Worm (Caenorhabditis elegans) whole organism, L3 larva: Measurements from ENCODE around the gene srh-182.

Experiments used
- R02D3.7 ChIP-seq: fragments of 150-350 bp; optimal IDR thresholded peaks from 2 replicates; lab custom pipeline; 2014; ENCODE audit warnings: missing biosample characterization, missing genetic modification characterization
- ZK546.5 ChIP-seq: sonication (generic microtip); optimal IDR thresholded peaks from 2 replicates; lab custom pipeline; 2017; ENCODE audit warnings: missing biosample characterization, missing genetic modification characterization
- ama-1 ChIP-seq: fragments of 150-350 bp; optimal IDR thresholded peaks from 2 replicates; lab custom pipeline; 2018
- ceh-16 ChIP-seq: sonication (generic microtip); optimal IDR thresholded peaks from 2 replicates; lab custom pipeline; 2017; ENCODE audit warnings: missing biosample characterization, missing genetic modification characterization
- ceh-28 ChIP-seq: fragments of 150-350 bp; optimal IDR thresholded peaks from 2 replicates; lab custom pipeline; 2014; ENCODE audit warnings: missing biosample characterization, missing genetic modification reagents, missing genetic modification characterization
- ceh-82 ChIP-seq: fragments of 150-350 bp; optimal IDR thresholded peaks from 2 replicates; lab custom pipeline; 2014; ENCODE audit warnings: missing biosample characterization, missing genetic modification characterization
- daf-12 ChIP-seq: fragments of 150-350 bp; optimal IDR thresholded peaks from 2 replicates; lab custom pipeline; 2014; ENCODE audit warnings: missing biosample characterization, missing genetic modification reagents, missing genetic modification characterization
- egl-5 ChIP-seq: fragments of 150-350 bp; optimal IDR thresholded peaks from 2 replicates; lab custom pipeline; 2017; ENCODE audit warnings: missing biosample characterization, missing genetic modification reagents, missing genetic modification characterization, inconsistent platforms
- elt-1 ChIP-seq: fragments of 150-350 bp; optimal IDR thresholded peaks from 2 replicates; lab custom pipeline; 2014; ENCODE audit warnings: missing biosample characterization, missing genetic modification characterization
- elt-2 ChIP-seq: sonication (generic microtip); optimal IDR thresholded peaks from 2 replicates; lab custom pipeline; 2016; ENCODE audit warnings: missing genetic modification reagents, mild to moderate bottlenecking, missing genetic modification characterization, missing compliant biosample characterization
- elt-3 ChIP-seq, 3 experiments: fragments of 150-350 bp in 1 of 3; sonication (generic microtip) in 2 of 3; optimal IDR thresholded peaks; 2 replicates in 2 of 3; 4 replicates in 1 of 3; lab custom pipeline; 2014 to 2017; ENCODE audit warnings: missing biosample characterization in 3 of 3, missing genetic modification characterization in 3 of 3
- fkh-10 ChIP-seq: sonication (generic microtip); optimal IDR thresholded peaks from 2 replicates; lab custom pipeline; 2017; ENCODE audit warnings: missing biosample characterization, missing genetic modification reagents, missing genetic modification characterization
- fos-1 ChIP-seq: fragments of 150-350 bp; optimal IDR thresholded peaks from 2 replicates; lab custom pipeline; 2014; ENCODE audit warnings: missing biosample characterization, missing genetic modification characterization
- jun-1 ChIP-seq: fragments of 150-350 bp; optimal IDR thresholded peaks from 2 replicates; lab custom pipeline; 2014; ENCODE audit warnings: missing biosample characterization, missing genetic modification reagents, missing genetic modification characterization
- lsy-12 ChIP-seq: sonication (generic microtip); optimal IDR thresholded peaks from 2 replicates; lab custom pipeline; 2016; ENCODE audit warnings: mild to moderate bottlenecking, missing genetic modification characterization, missing compliant biosample characterization
- mml-1 ChIP-seq: fragments of 150-350 bp; sonication (generic microtip); optimal IDR thresholded peaks from 3 replicates; lab custom pipeline; 2014; ENCODE audit warnings: missing biosample characterization, missing genetic modification characterization
- nfya-1 ChIP-seq: sonication (generic microtip); optimal IDR thresholded peaks from 2 replicates; lab custom pipeline; 2017; ENCODE audit warnings: missing genetic modification characterization, mild to moderate bottlenecking, missing compliant biosample characterization, antibody characterized with exemption, moderate library complexity; ENCODE audit not compliant: insufficient read depth
- nhr-12 ChIP-seq: fragments of 150-350 bp; optimal IDR thresholded peaks from 2 replicates; lab custom pipeline; 2014; ENCODE audit warnings: missing biosample characterization, missing genetic modification characterization
- nhr-23 ChIP-seq: fragments of 150-350 bp; optimal IDR thresholded peaks from 2 replicates; lab custom pipeline; 2014; ENCODE audit warnings: missing biosample characterization, missing genetic modification reagents, missing genetic modification characterization
- nhr-237 ChIP-seq: fragments of 150-350 bp; optimal IDR thresholded peaks from 2 replicates; lab custom pipeline; 2014; ENCODE audit warnings: missing biosample characterization, missing genetic modification characterization
- nhr-25 ChIP-seq: sonication (generic microtip); optimal IDR thresholded peaks from 2 replicates; lab custom pipeline; 2017; ENCODE audit warnings: missing biosample characterization, missing genetic modification characterization
- nhr-28 ChIP-seq: fragments of 150-350 bp; optimal IDR thresholded peaks from 2 replicates; lab custom pipeline; 2014; ENCODE audit warnings: missing biosample characterization, missing genetic modification characterization
- nhr-43 ChIP-seq: sonication (generic microtip); optimal IDR thresholded peaks from 2 replicates; lab custom pipeline; 2016; ENCODE audit warnings: mild to moderate bottlenecking, missing genetic modification characterization, missing compliant biosample characterization; ENCODE audit not compliant: poor library complexity, severe bottlenecking
- nhr-67 ChIP-seq: fragments of 150-350 bp; optimal IDR thresholded peaks from 2 replicates; lab custom pipeline; 2014; ENCODE audit warnings: missing biosample characterization, missing genetic modification characterization
- nhr-76 ChIP-seq: fragments of 150-350 bp; sonication (generic microtip); optimal IDR thresholded peaks from 5 replicates; lab custom pipeline; 2014; ENCODE audit warnings: missing biosample characterization, missing genetic modification characterization
- nhr-77 ChIP-seq: fragments of 150-350 bp; optimal IDR thresholded peaks from 2 replicates; lab custom pipeline; 2014; ENCODE audit warnings: missing biosample characterization, missing genetic modification characterization
- pha-4 ChIP-seq: fragments of 150-350 bp; optimal IDR thresholded peaks from 2 replicates; lab custom pipeline; 2014; ENCODE audit warnings: missing biosample characterization, missing genetic modification reagents, missing genetic modification characterization
- pqm-1 ChIP-seq: fragments of 150-350 bp; optimal IDR thresholded peaks from 2 replicates; lab custom pipeline; 2017; ENCODE audit warnings: missing biosample characterization, missing genetic modification characterization, inconsistent platforms
- sea-2 ChIP-seq: fragments of 150-350 bp; sonication (generic microtip); optimal IDR thresholded peaks from 4 replicates; lab custom pipeline; 2014; ENCODE audit warnings: missing biosample characterization, missing genetic modification reagents, missing genetic modification characterization
- skn-1 ChIP-seq: fragments of 150-350 bp; optimal IDR thresholded peaks from 2 replicates; lab custom pipeline; 2014; ENCODE audit warnings: missing biosample characterization, missing genetic modification characterization
- snpc-4 ChIP-seq: fragments of 150-350 bp; optimal IDR thresholded peaks from 2 replicates; lab custom pipeline; 2014; ENCODE audit warnings: missing biosample characterization, missing genetic modification characterization
- tbx-2 ChIP-seq: sonication (generic microtip); optimal IDR thresholded peaks from 2 replicates; lab custom pipeline; 2016; ENCODE audit warnings: mild to moderate bottlenecking, missing genetic modification characterization, missing compliant biosample characterization
- ztf-11 ChIP-seq: fragments of 150-350 bp; optimal IDR thresholded peaks from 2 replicates; lab custom pipeline; 2014; ENCODE audit warnings: missing biosample characterization, missing genetic modification characterization

The srh-182 gene

DNA sequence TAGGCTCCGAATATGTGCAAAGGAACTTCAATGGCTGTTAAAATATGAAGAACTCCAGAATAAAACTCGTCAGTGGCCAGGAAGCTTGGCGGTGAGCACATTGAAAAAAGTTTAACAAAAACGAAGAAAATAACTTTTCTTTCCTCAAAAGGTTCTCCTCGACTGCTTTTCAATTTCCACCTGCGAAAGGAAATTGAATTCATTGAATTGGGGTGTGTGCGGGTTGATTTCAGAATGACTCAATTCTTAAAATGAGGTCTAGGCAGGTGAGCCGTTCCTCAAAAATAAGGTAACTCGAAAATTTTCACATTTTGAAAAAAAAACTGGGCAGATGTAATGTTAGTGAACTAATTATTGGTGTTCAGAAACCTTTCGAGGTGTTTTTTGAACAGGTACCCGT lies at the start of gene srh-182:
Gene srh-182, minus strand, starts transcription at position 101 of the 400 bp plus-strand sequence.
- no peak for TF ChIP-seq ceh-16 (tag; lab: Kevin White, UChicago)
- TF ChIP-seq egl-5 (tag; lab: Kevin White, UChicago), result no peak
- no peak for TF ChIP-seq nhr-76 (tag; lab: Kevin White, UChicago)
- no peak for TF ChIP-seq snpc-4 (tag; lab: Kevin White, UChicago)
- no peak for TF ChIP-seq tbx-2 (tag; lab: Kevin White, UChicago)
- TF ChIP-seq mml-1 (tag; lab: Kevin White, UChicago), result no peak
- no peak for TF ChIP-seq ama-1 (lab: Kevin White, UChicago)
- TF ChIP-seq ceh-82 (tag; lab: Kevin White, UChicago), result no peak
- no peak for TF ChIP-seq skn-1 (tag; lab: Kevin White, UChicago)
- TF ChIP-seq daf-12, result no peak
- TF ChIP-seq nhr-43 (tag; lab: Kevin White, UChicago), result no peak
- no peak for TF ChIP-seq lsy-12 (tag; lab: Kevin White, UChicago)
- TF ChIP-seq nhr-77, result no peak
- no peak for TF ChIP-seq nfya-1 (tag; lab: Kevin White, UChicago)
- TF ChIP-seq ceh-28, result no peak

DNA sequence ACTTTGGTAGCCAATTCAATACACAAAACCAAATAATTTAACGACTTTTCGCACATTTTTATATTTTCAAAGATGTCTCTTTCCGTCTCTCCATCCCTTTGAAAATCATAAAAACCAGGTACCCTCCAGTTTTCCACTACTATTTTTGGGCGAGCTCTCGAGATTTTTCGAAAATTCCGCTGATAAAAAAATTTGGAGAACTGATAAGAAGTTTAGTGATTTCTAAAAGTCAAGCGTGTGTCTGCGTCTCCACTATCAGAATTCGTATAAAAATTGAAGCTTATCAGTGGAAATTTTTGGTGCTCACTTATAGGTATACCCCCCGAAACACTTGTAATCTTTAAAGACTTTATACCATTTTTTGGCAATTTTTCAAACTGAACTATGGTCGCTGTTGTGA lies 43.2 kb upstream of the srh-182 start, which contains the start of gene hmit-1.1:
Gene hmit-1.1, plus strand, starts transcription at position 294 of the 400 bp plus-strand sequence.
- no peak for TF ChIP-seq elt-3 (tag; optimal IDR thresholded peaks at IDR 0.05; lab: Kevin White, UChicago)
- peak; percentile 26 for TF ChIP-seq jun-1
- TF ChIP-seq elt-2 (tag; lab: Kevin White, UChicago), result peak; percentile 97
- peak; percentile 29 for TF ChIP-seq pha-4 (tag; lab: Kevin White, UChicago)
- peak; percentile 94 for TF ChIP-seq pqm-1
- TF ChIP-seq nhr-28, result no peak
- no peak for TF ChIP-seq fkh-10 (GFP tag; lab: Kevin White, UChicago)
- TF ChIP-seq, all 47 proteins: peak for 4

DNA sequence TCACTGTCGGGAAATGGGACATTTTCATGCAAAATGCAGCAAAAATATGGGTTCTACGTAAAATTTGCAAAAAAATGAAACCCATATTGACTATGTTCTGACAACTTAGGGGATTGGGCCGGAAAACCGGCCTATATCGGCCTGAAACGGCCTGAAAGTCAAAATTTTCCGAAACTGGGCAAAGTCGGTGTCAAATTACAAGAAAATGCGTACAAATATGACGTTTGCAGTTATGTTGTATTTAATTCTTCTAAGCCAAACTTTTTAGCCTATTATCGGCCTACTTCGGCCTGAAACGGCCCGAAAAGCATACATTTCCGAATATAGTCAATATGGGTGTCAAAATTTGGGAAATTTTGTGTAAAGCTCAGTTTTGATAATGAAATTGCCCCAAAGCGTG lies 38.5 kb upstream of the srh-182 start:
- TF ChIP-seq ama-1 (lab: Kevin White, UChicago) (no peak), R02D3.7 (tag; lab: Kevin White, UChicago) (no peak), nhr-12 (tag; lab: Kevin White, UChicago) (no peak), pqm-1 (no peak), elt-3 (tag; optimal IDR thresholded peaks at IDR 0.05; lab: Kevin White, UChicago) (no peak), snpc-4 (tag; lab: Kevin White, UChicago) (no peak), nhr-67 (tag; lab: Kevin White, UChicago) (no peak), ceh-82 (tag; lab: Kevin White, UChicago) (no peak)

DNA sequence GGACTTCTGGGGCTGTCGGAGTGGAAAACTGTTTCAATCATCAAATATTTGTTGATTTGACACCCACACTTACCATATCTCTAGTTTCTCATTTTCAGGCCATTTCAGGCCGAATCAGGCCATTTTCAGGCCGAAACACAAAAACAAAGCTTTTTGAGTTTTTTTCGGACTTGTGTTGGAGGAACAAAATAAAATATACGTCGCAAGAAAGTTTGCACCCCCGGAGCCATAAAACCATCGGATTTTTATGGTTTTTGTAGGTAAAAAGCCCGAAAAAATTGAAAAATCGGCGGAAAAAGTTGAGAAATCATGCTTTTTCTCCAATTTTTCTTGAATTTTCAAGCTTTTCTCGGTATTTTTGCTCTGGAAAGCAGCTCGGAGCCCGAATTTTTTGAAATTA lies 35.2 kb upstream of the srh-182 start, which contains the start of gene Y51A2D.1:
Gene Y51A2D.1, plus strand, starts transcription at position 301 of the 400 bp plus-strand sequence.
- TF ChIP-seq fos-1 (tag; lab: Kevin White, UChicago), result no peak
- TF ChIP-seq snpc-4 (tag; lab: Kevin White, UChicago), result no peak
- no peak for TF ChIP-seq nhr-25 (tag; lab: Kevin White, UChicago)

DNA sequence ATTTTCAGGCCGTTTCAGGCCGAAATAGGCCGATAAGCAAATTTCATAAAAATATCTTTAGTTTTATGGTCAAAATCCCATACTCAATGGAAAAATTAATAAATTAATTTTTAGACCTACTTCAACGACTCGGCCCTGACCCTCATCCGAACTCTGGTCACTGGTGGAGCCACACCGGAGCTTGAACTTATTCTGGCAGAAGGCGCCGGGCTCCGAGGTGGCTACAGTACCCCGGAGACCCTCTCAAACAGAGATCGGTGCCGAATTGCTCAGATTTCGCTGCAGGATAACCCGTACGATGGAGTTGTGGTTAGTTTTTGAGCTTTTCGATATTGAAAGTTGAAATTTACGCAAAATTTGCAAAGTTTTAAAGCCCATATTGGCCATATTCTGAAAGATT lies 33.5 kb upstream of the srh-182 start:
- TF ChIP-seq elt-1 (tag; lab: Kevin White, UChicago) (no peak), ZK546.5 (tag; lab: Kevin White, UChicago) (no peak), fkh-10 (GFP tag; lab: Kevin White, UChicago) (no peak), elt-2 (tag; lab: Kevin White, UChicago) (no peak), ama-1 (lab: Kevin White, UChicago) (no peak), nhr-25 (tag; lab: Kevin White, UChicago) (no peak), nhr-237 (tag; lab: Kevin White, UChicago) (no peak), sea-2 (GFP tag; lab: Kevin White, UChicago) (no peak), ceh-28 (no peak), ztf-11 (tag; lab: Kevin White, UChicago) (no peak), nhr-77 (no peak), nhr-23 (tag; lab: Kevin White, UChicago) (no peak)
- TF ChIP-seq, all 47 proteins: peak for 0
